Worm (Caenorhabditis elegans) whole organism, midembryonic: Measurements from ENCODE around the gene mab-21.

Source experiments
- T22C8.4 ChIP-seq: fragments of 200-800 bp; sonication (Bioruptor generic); IDR thresholded peaks from 2 replicates; pipeline ENCODE4 v1.3.6; 2022; ENCODE audit warnings: missing genetic modification characterization, missing compliant biosample characterization
- cog-1 ChIP-seq: sonication (generic microtip); optimal IDR thresholded peaks from 2 replicates; lab custom pipeline; 2016; ENCODE audit warnings: missing genetic modification characterization, missing compliant biosample characterization
- flt-1 ChIP-seq: fragments of 200-800 bp; sonication (Bioruptor generic); IDR thresholded peaks from 2 replicates; pipeline ENCODE4 v1.3.6; 2022; ENCODE audit warnings: missing genetic modification characterization, missing compliant biosample characterization
- klf-2 ChIP-seq: fragments of 200-800 bp; sonication (Bioruptor generic); conservative IDR thresholded peaks from 2 replicates; pipeline ENCODE4 v1.3.6; 2022; ENCODE audit warnings: missing genetic modification reagents, missing genetic modification characterization, missing compliant biosample characterization
- med-1 ChIP-seq: sonication (generic microtip); optimal IDR thresholded peaks from 2 replicates; lab custom pipeline; 2017; ENCODE audit warnings: missing genetic modification characterization, mild to moderate bottlenecking, missing compliant biosample characterization, antibody characterized with exemption, missing genetic modification reagents; ENCODE audit not compliant: insufficient read depth
- ref-1 ChIP-seq: fragments of 200-800 bp; sonication (Bioruptor generic); conservative IDR thresholded peaks from 2 replicates; pipeline ENCODE4 v1.3.6; 2022; ENCODE audit warnings: missing genetic modification reagents, missing genetic modification characterization, missing compliant biosample characterization
- tab-1 ChIP-seq: fragments of 200-800 bp; sonication (Bioruptor generic); IDR thresholded peaks from 2 replicates; pipeline ENCODE4 v1.3.6; 2022; ENCODE audit warnings: missing genetic modification characterization, missing compliant biosample characterization
- ztf-23 ChIP-seq: fragments of 200-800 bp; sonication (Bioruptor generic); IDR thresholded peaks from 2 replicates; pipeline ENCODE4 v1.3.6; 2022; ENCODE audit warnings: missing genetic modification reagents, missing genetic modification characterization, missing compliant biosample characterization
- ztf-29 ChIP-seq: fragments of 200-800 bp; sonication (Bioruptor generic); IDR thresholded peaks from 2 replicates; pipeline ENCODE4 v1.3.6; 2022; ENCODE audit warnings: missing genetic modification reagents, missing genetic modification characterization, missing compliant biosample characterization

The mab-21 gene

ce11 chrIII:4600139-4600762 lies at the start of gene mab-21:
Gene mab-21, plus strand, starts transcription at chrIII:4600753.
- TF ChIP-seq tab-1 (GFP tag; lab: Robert Waterston, UW) (no peak), flt-1 (GFP tag; lab: Robert Waterston, UW) (no peak), cog-1 (tag; lab: Kevin White, UChicago) (no peak), klf-2 (GFP tag; lab: Robert Waterston, UW) (no peak), ztf-23 (no peak), ztf-29 (no peak), med-1 (GFP tag; lab: Kevin White, UChicago) (no peak), ref-1 (GFP tag; lab: Robert Waterston, UW) (no peak), T22C8.4 (no peak)

ce11 chrIII:4551963-4552362 lies 48.6 kb upstream of the mab-21 start:
- TF ChIP-seq T22C8.4 (no peak), tab-1 (GFP tag; lab: Robert Waterston, UW) (no peak), flt-1 (GFP tag; lab: Robert Waterston, UW) (no peak), ref-1 (GFP tag; lab: Robert Waterston, UW) (no peak), cog-1 (tag; lab: Kevin White, UChicago) (no peak), klf-2 (GFP tag; lab: Robert Waterston, UW) (no peak), ztf-29 (no peak), med-1 (GFP tag; lab: Kevin White, UChicago) (no peak), ztf-23 (no peak)

- TF ChIP-seq flt-1 (GFP tag; lab: Robert Waterston, UW), result no peak
- TF ChIP-seq ztf-29, result no peak
- TF ChIP-seq klf-2 (GFP tag; lab: Robert Waterston, UW), result no peak
- no peak for TF ChIP-seq tab-1 (GFP tag; lab: Robert Waterston, UW)
- TF ChIP-seq T22C8.4, result no peak
Observed at ce11 chrIII:4552872-4553271, 47.7 kb upstream of the mab-21 start.

ce11 chrIII:4553316-4553715 lies 47.2 kb upstream of the mab-21 start, which contains the start of gene imph-1:
Gene imph-1, plus strand, starts transcription at chrIII:4553616.
- TF ChIP-seq cog-1 (tag; lab: Kevin White, UChicago) (no peak), ref-1 (GFP tag; lab: Robert Waterston, UW) (no peak), ztf-23 (no peak)

ce11 chrIII:4555345-4555744 lies 45.2 kb upstream of the mab-21 start:
- TF ChIP-seq flt-1 (GFP tag; lab: Robert Waterston, UW), result no peak
- no peak for TF ChIP-seq ztf-29
- no peak for TF ChIP-seq tab-1 (GFP tag; lab: Robert Waterston, UW)
- no peak for TF ChIP-seq cog-1 (tag; lab: Kevin White, UChicago)
- no peak for TF ChIP-seq ref-1 (GFP tag; lab: Robert Waterston, UW)
- no peak for TF ChIP-seq klf-2 (GFP tag; lab: Robert Waterston, UW)
- no peak for TF ChIP-seq ztf-23

ce11 chrIII:4560393-4560890 lies 40.1 kb upstream of the mab-21 start:
- TF ChIP-seq cog-1 (tag; lab: Kevin White, UChicago) (peak; percentile 16), med-1 (GFP tag; lab: Kevin White, UChicago) (no peak)

ce11 chrIII:4561286-4561685 lies 39.3 kb upstream of the mab-21 start:
- TF ChIP-seq med-1 (GFP tag; lab: Kevin White, UChicago) (no peak), ref-1 (GFP tag; lab: Robert Waterston, UW) (no peak), ztf-23 (no peak), cog-1 (tag; lab: Kevin White, UChicago) (no peak), tab-1 (GFP tag; lab: Robert Waterston, UW) (no peak), klf-2 (GFP tag; lab: Robert Waterston, UW) (no peak), flt-1 (GFP tag; lab: Robert Waterston, UW) (no peak), ztf-29 (no peak), T22C8.4 (no peak)

- TF ChIP-seq T22C8.4 (no peak), flt-1 (GFP tag; lab: Robert Waterston, UW) (no peak), klf-2 (GFP tag; lab: Robert Waterston, UW) (no peak), cog-1 (tag; lab: Kevin White, UChicago) (no peak), tab-1 (GFP tag; lab: Robert Waterston, UW) (no peak), ztf-29 (no peak), ref-1 (GFP tag; lab: Robert Waterston, UW) (no peak), ztf-23 (no peak), med-1 (GFP tag; lab: Kevin White, UChicago) (no peak)
Observed at ce11 chrIII:4562070-4562788, 38.3 kb upstream of the mab-21 start, which contains the start of gene pan-1. Gene pan-1, plus strand, starts transcription at chrIII:4562738.

- TF ChIP-seq med-1 (GFP tag; lab: Kevin White, UChicago) (no peak), ztf-29 (no peak), ztf-23 (no peak), ref-1 (GFP tag; lab: Robert Waterston, UW) (no peak), cog-1 (tag; lab: Kevin White, UChicago) (no peak), klf-2 (GFP tag; lab: Robert Waterston, UW) (no peak), T22C8.4 (no peak), flt-1 (GFP tag; lab: Robert Waterston, UW) (no peak), tab-1 (GFP tag; lab: Robert Waterston, UW) (no peak)
Observed at ce11 chrIII:4568030-4568429, 32.5 kb upstream of the mab-21 start, which contains the start of gene mlcd-1. Gene mlcd-1, minus strand, starts transcription at chrIII:4568130.
